Worm (Caenorhabditis elegans): Measurements from ENCODE around the gene F56A11.5.

F56A11.5 gene

DNA sequence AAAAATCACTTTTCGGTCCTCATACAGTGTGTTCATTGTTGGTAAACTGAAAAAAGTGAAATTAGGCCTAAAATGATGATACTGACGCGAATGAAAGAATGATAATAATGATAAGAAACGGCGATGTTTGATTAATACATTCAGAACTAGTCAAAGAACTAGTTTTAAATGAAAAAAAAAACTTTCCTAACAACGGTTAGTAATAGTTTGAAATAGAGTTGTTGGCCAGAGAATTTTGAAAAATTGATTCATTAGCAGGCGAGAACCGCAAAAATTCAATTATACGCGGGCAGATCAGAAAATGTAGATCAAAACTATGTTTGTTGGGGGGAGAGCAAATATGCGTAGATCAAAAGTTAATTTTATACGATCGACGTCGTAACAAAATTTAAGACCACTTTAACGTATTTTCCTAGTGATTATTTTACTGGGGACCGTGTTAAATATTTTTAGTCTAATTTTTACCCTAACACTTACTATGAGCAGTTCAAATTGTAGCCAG lies at the start of gene F56A11.5:
Gene F56A11.5 (minus strand): TSS at position 51 of the 502 bp plus-strand sequence.
- TF ChIP-seq let-607 (tag; optimal IDR thresholded peaks at IDR 0.05) = no peak
- peak; percentile 59 for TF ChIP-seq madf-8 (GFP tag; conservative IDR thresholded peaks at IDR 0.05)
- TF ChIP-seq madf-6 (GFP tag; IDR thresholded peaks at IDR 0.05) = peak; percentile 78
- no peak for TF ChIP-seq unc-130 (GFP tag; optimal IDR thresholded peaks at IDR 0.05)
- peak; percentile 65 for TF ChIP-seq efl-1 (GFP tag; optimal IDR thresholded peaks at IDR 0.05)
- no peak for TF ChIP-seq nhr-179 (tag; optimal IDR thresholded peaks at IDR 0.05)

DNA sequence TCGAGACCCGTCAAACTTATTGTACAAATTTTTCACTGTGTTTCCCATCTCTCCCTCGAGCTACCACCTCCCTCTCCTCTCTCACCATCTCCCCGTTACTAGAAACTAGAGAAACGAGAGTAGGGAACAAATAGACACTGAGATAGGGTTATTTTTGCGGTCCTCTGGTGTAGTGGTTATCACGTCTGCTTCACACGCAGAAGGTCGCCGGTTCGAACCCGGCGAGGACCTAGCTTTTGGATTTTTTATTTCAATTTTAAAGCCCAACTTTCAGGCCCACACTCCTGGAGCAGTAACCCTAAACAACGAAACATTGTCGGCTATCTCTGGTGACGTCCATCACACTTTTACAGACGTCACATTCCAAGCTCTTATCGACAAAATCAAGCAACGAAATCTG lies 49.7 kb upstream of the F56A11.5 start:
- TF ChIP-seq nhr-80 (tag; optimal IDR thresholded peaks at IDR 0.05) (no peak), ets-4 (GFP tag; optimal IDR thresholded peaks at IDR 0.05) (no peak), T07F8.4 (tag; optimal IDR thresholded peaks at IDR 0.05) (peak; percentile 29), chd-7 (tag; optimal IDR thresholded peaks at IDR 0.05) (peak; percentile 42), ceh-27 (GFP tag; optimal IDR thresholded peaks at IDR 0.05) (peak; percentile 63), him-1 (tag; optimal IDR thresholded peaks at IDR 0.05) (peak; percentile 75), ceh-40 (GFP tag; IDR thresholded peaks at IDR 0.05) (peak; percentile 83; the same call in 1 of the 2 replicates), B0035.1 (tag; optimal IDR thresholded peaks at IDR 0.05) (no peak), tbp1 (GFP tag; optimal IDR thresholded peaks at IDR 0.05) (peak; percentile 94), sdz-38 (tag; optimal IDR thresholded peaks at IDR 0.05) (no peak), lin-35 (GFP tag; optimal IDR thresholded peaks at IDR 0.05) (peak in 1 of 3 experiments; percentile 65), Y79H2A.3 (GFP tag; conservative IDR thresholded peaks at IDR 0.05) (no peak), lin-54 (GFP tag; optimal IDR thresholded peaks at IDR 0.05) (peak; percentile 58), zim-3 (tag; optimal IDR thresholded peaks at IDR 0.05) (peak; percentile 82), C06A6.2 (GFP tag; conservative IDR thresholded peaks at IDR 0.05) (0 out of 2 replicates have a peak, but pooled peaks have one; percentile 11), F22D6.2 (tag; optimal IDR thresholded peaks at IDR 0.05) (no peak), dpff-1 (tag; optimal IDR thresholded peaks at IDR 0.05) (no peak), tbx-9 (tag; optimal IDR thresholded peaks at IDR 0.05; ENCODE audit: borderline replicate concordance) (no peak), ztf-6 (GFP tag; IDR thresholded peaks at IDR 0.05) (no peak), akir-1 (GFP tag; optimal IDR thresholded peaks at IDR 0.05) (peak; percentile 29), xnd-1 (tag; optimal IDR thresholded peaks at IDR 0.05) (no peak), D2030.7 (GFP tag; IDR thresholded peaks at IDR 0.05) (peak; percentile 57), let-526 (GFP tag; IDR thresholded peaks at IDR 0.05) (0 out of 2 replicates have a peak, but pooled peaks have one; percentile 17), nhr-179 (tag; optimal IDR thresholded peaks at IDR 0.05) (no peak), snpc-1.1 (tag; optimal IDR thresholded peaks at IDR 0.05; ENCODE audit: insufficient read depth) (no peak), nfya-1 (tag; optimal IDR thresholded peaks at IDR 0.05; ENCODE audit: borderline replicate concordance, insufficient read depth) (no peak), Y95B8A.8 (GFP tag; IDR thresholded peaks at IDR 0.05) (no peak), ccch-3 (GFP tag; optimal IDR thresholded peaks at IDR 0.05) (no peak), B0019.2 (GFP tag; conservative IDR thresholded peaks at IDR 0.05) (peak; percentile 55; the same call in 1 of the 2 replicates), mxl-1 (tag; optimal IDR thresholded peaks at IDR 0.05) (no peak), Y56A3A.18 (GFP tag; IDR thresholded peaks at IDR 0.05) (0 out of 2 replicates have a peak, but pooled peaks have one; percentile 60), F52B5.7 (tag; optimal IDR thresholded peaks at IDR 0.05) (peak; percentile 38), ztf-18 (tag; optimal IDR thresholded peaks at IDR 0.05) (peak; percentile 39), nfya-2 (GFP tag; IDR thresholded peaks at IDR 0.05) (no peak), C17E4.6 (GFP tag; IDR thresholded peaks at IDR 0.05) (no peak), F37B4.10 (GFP tag; IDR thresholded peaks at IDR 0.05) (no peak), F33H1.4 (GFP tag; IDR thresholded peaks at IDR 0.05) (peak; percentile 19; the same call in 1 of the 2 replicates), sptf-2 (GFP tag; optimal IDR thresholded peaks at IDR 0.05) (no peak), let-607 (tag; optimal IDR thresholded peaks at IDR 0.05) (peak; percentile 12 to 16), mes-4 (tag; optimal IDR thresholded peaks at IDR 0.05) (peak; percentile 13), hlh-26 (GFP tag; conservative IDR thresholded peaks at IDR 0.05) (no peak), madf-6 (GFP tag; IDR thresholded peaks at IDR 0.05) (0 out of 2 replicates have a peak, but pooled peaks have one; percentile 33), Y67H2A.10 (GFP tag; conservative IDR thresholded peaks at IDR 0.05) (no peak)
